Worm (Caenorhabditis elegans): ENCODE measurements around the gene ZK666.15.

DNA sequence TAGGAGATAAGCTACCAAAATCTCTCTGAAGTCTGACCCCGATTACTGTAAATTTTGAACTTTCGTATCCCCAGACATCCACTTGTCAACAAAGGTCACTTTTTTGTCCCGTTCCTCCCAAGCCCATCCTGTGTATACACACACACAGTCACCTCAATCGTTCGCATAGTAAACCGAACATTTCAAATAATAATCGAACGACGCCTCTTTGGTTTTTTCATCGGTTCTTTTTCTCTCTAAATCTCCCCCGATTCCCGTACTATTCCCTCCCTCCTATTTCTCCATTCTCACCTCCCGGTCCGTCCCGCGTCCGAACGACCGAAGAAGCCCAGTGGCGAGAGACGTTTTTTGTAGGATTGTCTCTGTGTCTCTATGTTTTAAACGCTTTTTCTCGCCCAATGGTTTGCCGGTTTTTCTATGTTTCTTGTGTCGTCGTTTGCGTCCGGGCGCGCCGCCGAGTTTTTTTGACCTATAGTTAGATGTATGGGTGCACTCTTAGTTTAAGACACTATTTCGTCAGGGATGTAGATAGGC lies 42.4 kb downstream of the ZK666.15 start:
- no peak for TF ChIP-seq klf-2 (GFP tag; conservative IDR thresholded peaks at IDR 0.05)
- TF ChIP-seq med-1 (GFP tag; optimal IDR thresholded peaks at IDR 0.05; ENCODE audit: insufficient read depth) = no peak
- no peak for TF ChIP-seq tab-1 (GFP tag; IDR thresholded peaks at IDR 0.05)
- no peak for TF ChIP-seq ztf-29 (GFP tag; IDR thresholded peaks at IDR 0.05)
- no peak for TF ChIP-seq ref-1 (GFP tag; conservative IDR thresholded peaks at IDR 0.05)
- no peak for TF ChIP-seq flt-1 (GFP tag; IDR thresholded peaks at IDR 0.05)
- no peak for TF ChIP-seq ztf-23 (GFP tag; IDR thresholded peaks at IDR 0.05)
- no peak for TF ChIP-seq T22C8.4 (GFP tag; IDR thresholded peaks at IDR 0.05)
- no peak for TF ChIP-seq cog-1 (tag; optimal IDR thresholded peaks at IDR 0.05)

All from whole organism, midembryonic.